Worm (Caenorhabditis elegans) whole organism, L4 larva: ENCODE measurements around the gene frpr-19.

ENCODE experiments used
- F37D6.2 ChIP-seq: sonication (generic microtip); optimal IDR thresholded peaks from 2 replicates; lab custom pipeline; 2016; ENCODE audit warnings: mild to moderate bottlenecking, missing genetic modification characterization, missing compliant biosample characterization
- Y75B8A.6 ChIP-seq: fragments of 200-800 bp; sonication (Bioruptor generic); IDR thresholded peaks from 2 replicates; pipeline ENCODE4 v1.3.6; 2022; ENCODE audit warnings: missing genetic modification reagents, missing genetic modification characterization, missing compliant biosample characterization
- ZK337.2 ChIP-seq: fragments of 200-800 bp; sonication (Bioruptor generic); IDR thresholded peaks from 2 replicates; pipeline ENCODE4 v1.3.6; 2022; ENCODE audit warnings: missing genetic modification reagents, missing genetic modification characterization, missing compliant biosample characterization
- aha-1 ChIP-seq: fragments of 150-350 bp; peaks from one replicate; lab custom pipeline; 2014; ENCODE audit warnings: missing biosample characterization, missing genetic modification characterization
- arid-1 ChIP-seq: fragments of 200-800 bp; sonication (Bioruptor generic); conservative IDR thresholded peaks from 2 replicates; pipeline ENCODE4 v1.3.6; 2022; ENCODE audit warnings: missing genetic modification reagents, missing genetic modification characterization, missing compliant biosample characterization
- ceh-44 ChIP-seq: fragments of 200-800 bp; sonication (Bioruptor generic); IDR thresholded peaks from 2 replicates; pipeline ENCODE4 v1.3.6; 2022; ENCODE audit warnings: missing genetic modification reagents, missing genetic modification characterization, missing compliant biosample characterization
- ces-1 ChIP-seq: fragments of 150-350 bp; sonication (generic microtip); optimal IDR thresholded peaks from 4 replicates; lab custom pipeline; 2014; ENCODE audit warnings: missing biosample characterization, missing genetic modification reagents, missing genetic modification characterization
- ctbp-1 ChIP-seq: fragments of 200-800 bp; sonication (Bioruptor generic); IDR thresholded peaks from 2 replicates; pipeline ENCODE4 v1.3.6; 2022; ENCODE audit warnings: missing genetic modification reagents, missing genetic modification characterization, missing compliant biosample characterization
- daf-12 ChIP-seq: fragments of 150-350 bp; optimal IDR thresholded peaks from 2 replicates; lab custom pipeline; 2014; ENCODE audit warnings: missing biosample characterization, missing genetic modification reagents, missing genetic modification characterization
- daf-8 ChIP-seq: fragments of 200-800 bp; sonication (Bioruptor generic); IDR thresholded peaks from 2 replicates; pipeline ENCODE4 v1.3.6; 2022; ENCODE audit warnings: missing genetic modification characterization, missing compliant biosample characterization
- dmd-6 ChIP-seq: fragments of 200-800 bp; sonication (Bioruptor generic); IDR thresholded peaks from 2 replicates; pipeline ENCODE4 v1.3.6; 2022; ENCODE audit warnings: missing genetic modification reagents, missing genetic modification characterization, missing compliant biosample characterization
- dve-1 ChIP-seq: sonication (generic microtip); optimal IDR thresholded peaks from 2 replicates; lab custom pipeline; 2017; ENCODE audit warnings: antibody characterized with exemption, mild to moderate bottlenecking, missing genetic modification characterization, missing compliant biosample characterization; ENCODE audit not compliant: insufficient read depth
- egl-43 ChIP-seq: fragments of 200-800 bp; sonication (Bioruptor generic); IDR thresholded peaks from 2 replicates; pipeline ENCODE4 v1.3.6; 2022; ENCODE audit warnings: missing genetic modification reagents, missing genetic modification characterization, missing compliant biosample characterization
- fkh-10 ChIP-seq: fragments of 150-350 bp; optimal IDR thresholded peaks from 2 replicates; lab custom pipeline; 2014; ENCODE audit warnings: missing biosample characterization, missing genetic modification reagents, missing genetic modification characterization
- hif-1 ChIP-seq, 2 experiments: sonication (generic microtip); optimal IDR thresholded peaks; 2 replicates each; lab custom pipeline; 2016 to 2017; ENCODE audit warnings: missing compliant biosample characterization in 2 of 2, missing genetic modification characterization in 2 of 2, missing genetic modification reagents in 2 of 2, missing genotype in 2 of 2, mild to moderate bottlenecking in 1 of 2
- hlh-11 ChIP-seq: fragments of 200-800 bp; sonication (Bioruptor generic); optimal IDR thresholded peaks from 2 replicates; lab custom pipeline; 2018; ENCODE audit warnings: mild to moderate bottlenecking, missing genetic modification characterization, missing compliant biosample characterization
- hlh-30 ChIP-seq: sonication (generic microtip); optimal IDR thresholded peaks from 2 replicates; lab custom pipeline; 2017; ENCODE audit warnings: antibody characterized with exemption, mild to moderate bottlenecking, missing genetic modification characterization, missing compliant biosample characterization; ENCODE audit not compliant: insufficient read depth
- hmg-1.1 ChIP-seq: fragments of 200-800 bp; sonication (Bioruptor generic); IDR thresholded peaks from 2 replicates; pipeline ENCODE4 v1.3.6; 2022; ENCODE audit warnings: missing genetic modification reagents, missing genetic modification characterization, missing compliant biosample characterization
- lsy-2 ChIP-seq, 2 experiments: fragments of 150-350 bp in 1 of 2; sonication (generic microtip) in 1 of 2; optimal IDR thresholded peaks; 2 replicates each; lab custom pipeline; 2014 to 2017; ENCODE audit warnings: missing biosample characterization in 2 of 2, missing genetic modification characterization in 2 of 2
- mdl-1 ChIP-seq, 2 experiments: fragments of 150-350 bp in 1 of 2; sonication (generic microtip) in 1 of 2; optimal IDR thresholded peaks; 2 replicates each; lab custom pipeline; 2014 to 2017; ENCODE audit warnings: missing biosample characterization in 2 of 2, missing genetic modification characterization in 2 of 2
- mep-1 ChIP-seq: fragments of 150-350 bp; sonication (generic microtip); optimal IDR thresholded peaks from 3 replicates; lab custom pipeline; 2014; ENCODE audit warnings: missing biosample characterization, missing genetic modification characterization
- mes-2 ChIP-seq: sonication (generic microtip); optimal IDR thresholded peaks from 2 replicates; lab custom pipeline; 2016; ENCODE audit warnings: missing genotype, mild to moderate bottlenecking, missing genetic modification characterization, missing compliant biosample characterization; ENCODE audit not compliant: poor library complexity, severe bottlenecking
- mxl-3 ChIP-seq: fragments of 200-800 bp; sonication (Bioruptor generic); optimal IDR thresholded peaks from 2 replicates; lab custom pipeline; 2018; ENCODE audit warnings: mild to moderate bottlenecking, missing genetic modification characterization, missing compliant biosample characterization
- nhr-102 ChIP-seq: sonication (generic microtip); optimal IDR thresholded peaks from 2 replicates; lab custom pipeline; 2016; ENCODE audit warnings: mild to moderate bottlenecking, missing genetic modification characterization, moderate library complexity, missing compliant biosample characterization
- nhr-11 ChIP-seq: fragments of 150-350 bp; optimal IDR thresholded peaks from 2 replicates; lab custom pipeline; 2014; ENCODE audit warnings: missing biosample characterization, missing genetic modification characterization
- nhr-111 ChIP-seq: fragments of 200-800 bp; sonication (Bioruptor generic); optimal IDR thresholded peaks from 2 replicates; lab custom pipeline; 2018; ENCODE audit warnings: mild to moderate bottlenecking, missing genetic modification characterization, missing compliant biosample characterization
- nhr-48 ChIP-seq: sonication (generic microtip); optimal IDR thresholded peaks from 2 replicates; lab custom pipeline; 2016; ENCODE audit warnings: mild to moderate bottlenecking, missing genetic modification characterization, missing compliant biosample characterization
- nhr-6 ChIP-seq: fragments of 150-350 bp; optimal IDR thresholded peaks from 2 replicates; lab custom pipeline; 2014; ENCODE audit warnings: missing biosample characterization, missing genetic modification characterization
- pha-4 ChIP-seq, 2 experiments: fragments of 150-350 bp in 1 of 2; fragments of 200-800 bp in 1 of 2; sonication (Bioruptor generic) in 1 of 2; IDR thresholded peaks in 1 of 2; optimal IDR thresholded peaks in 1 of 2; 2 replicates each; pipeline versions ENCODE4 v1.3.6 to Lab custom; 2014 to 2022; ENCODE audit warnings: missing genetic modification characterization in 2 of 2, missing genetic modification reagents in 2 of 2, missing biosample characterization in 1 of 2, missing compliant biosample characterization in 1 of 2
- rbr-2 ChIP-seq: sonication (generic microtip); optimal IDR thresholded peaks from 2 replicates; lab custom pipeline; 2016; ENCODE audit warnings: missing genotype, missing genetic modification characterization, missing compliant biosample characterization
- sdz-12 ChIP-seq: fragments of 200-800 bp; sonication (Bioruptor generic); optimal IDR thresholded peaks from 2 replicates; lab custom pipeline; 2018; ENCODE audit warnings: mild to moderate bottlenecking, missing genetic modification characterization, missing compliant biosample characterization
- set-16 ChIP-seq: fragments of 200-800 bp; sonication (Bioruptor generic); IDR thresholded peaks from 2 replicates; pipeline ENCODE4 v1.3.6; 2022; ENCODE audit warnings: missing genetic modification reagents, missing genetic modification characterization, missing compliant biosample characterization
- tag-97 ChIP-seq: fragments of 200-800 bp; sonication (Bioruptor generic); IDR thresholded peaks from 2 replicates; pipeline ENCODE4 v1.3.6; 2022; ENCODE audit warnings: missing genetic modification characterization, missing compliant biosample characterization
- tra-1 ChIP-seq: fragments of 200-800 bp; sonication (Bioruptor generic); IDR thresholded peaks from 2 replicates; pipeline ENCODE4 v1.3.6; 2022; ENCODE audit warnings: missing genetic modification reagents, missing genetic modification characterization, missing compliant biosample characterization
- unc-130 ChIP-seq: sonication (generic microtip); optimal IDR thresholded peaks from 2 replicates; lab custom pipeline; 2016; ENCODE audit warnings: missing genetic modification reagents, missing genetic modification characterization, missing compliant biosample characterization
- unc-62 ChIP-seq, 3 experiments: fragments of 150-350 bp in 1 of 3; sonication (generic microtip); optimal IDR thresholded peaks in 2 of 3; peaks in 1 of 3; 1 replicate in 1 of 3; 2 replicates in 2 of 3; lab custom pipeline; 2014 to 2017; ENCODE audit warnings: missing biosample characterization in 3 of 3, missing genetic modification characterization in 3 of 3, missing genetic modification reagents in 3 of 3, missing genotype in 1 of 3
- zfp-2 ChIP-seq: sonication (generic microtip); optimal IDR thresholded peaks from 2 replicates; lab custom pipeline; 2016; ENCODE audit warnings: mild to moderate bottlenecking, missing genetic modification characterization, missing compliant biosample characterization

frpr-19 gene

DNA sequence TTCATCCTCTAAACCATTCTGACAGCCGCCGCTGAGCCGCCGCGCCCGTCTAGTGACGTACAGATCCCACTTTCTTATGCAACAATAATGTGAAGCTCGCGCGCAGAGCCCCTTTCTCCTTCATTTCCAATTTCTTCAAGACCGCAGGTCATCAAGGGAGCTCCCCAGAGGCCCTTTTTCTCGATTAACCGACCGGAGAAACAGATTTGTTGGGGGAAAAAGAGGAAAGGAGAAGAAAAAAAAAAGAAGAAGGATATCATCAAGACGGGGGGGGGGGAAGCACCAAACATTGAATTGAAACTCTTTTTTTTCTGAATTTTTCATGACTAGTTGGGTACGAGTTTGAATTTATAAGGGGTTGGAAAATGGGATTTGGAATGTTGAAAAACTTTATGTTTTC, 45.9 kb upstream of the frpr-19 start:
- no peak for TF ChIP-seq nhr-48 (tag; lab: Kevin White, UChicago)
- TF ChIP-seq zfp-2: no peak
- TF ChIP-seq rbr-2 (tag; lab: Kevin White, UChicago): no peak
- no peak for TF ChIP-seq aha-1 (tag; lab: Kevin White, UChicago)
- no peak for TF ChIP-seq unc-130 (GFP tag; lab: Kevin White, UChicago)
- no peak for TF ChIP-seq nhr-111 (GFP tag; lab: Kevin White, UChicago)
- 0 out of 2 replicates have a peak, but pooled peaks have one; percentile 29 for TF ChIP-seq ctbp-1 (GFP tag; lab: Robert Waterston, UW)
- TF ChIP-seq ceh-44 (GFP tag; lab: Robert Waterston, UW): no peak
- TF ChIP-seq set-16 (GFP tag; lab: Robert Waterston, UW): peak; percentile 35; the same call in 1 of the 2 replicates
- no peak for TF ChIP-seq fkh-10
- TF ChIP-seq sdz-12 (GFP tag; lab: Kevin White, UChicago): no peak
- TF ChIP-seq, all 104 proteins: peak for 2

DNA sequence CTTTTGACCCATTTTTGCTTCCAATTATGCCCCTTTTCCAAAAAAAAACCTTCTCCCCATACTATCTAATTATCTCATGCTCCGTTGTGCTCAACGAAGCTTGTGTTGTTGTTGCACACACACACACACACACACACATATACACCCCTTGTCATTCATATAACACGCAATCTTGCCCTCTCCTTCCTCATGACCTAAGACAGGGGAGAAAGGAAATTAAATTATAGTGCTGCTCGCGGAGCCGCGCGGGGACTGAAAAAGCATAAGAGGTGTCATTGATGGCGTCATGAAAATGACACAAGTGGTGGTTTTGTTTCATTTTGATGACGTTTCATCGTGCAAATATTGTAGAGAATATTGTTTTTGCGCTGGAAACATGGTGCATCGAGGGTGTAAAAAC, 45.3 kb upstream of the frpr-19 start:
- no peak for TF ChIP-seq unc-130 (GFP tag; lab: Kevin White, UChicago)
- TF ChIP-seq lsy-2 (tag; optimal IDR thresholded peaks at IDR 0.05; lab: Kevin White, UChicago): peak in 1 of 2 experiments; percentile 14
- peak; percentile 36 for TF ChIP-seq hlh-30
- TF ChIP-seq aha-1 (tag; lab: Kevin White, UChicago): peak; percentile 22
- peak; percentile 11 for TF ChIP-seq nhr-11
- no peak for TF ChIP-seq sdz-12 (GFP tag; lab: Kevin White, UChicago)
- peak in 1 of 2 experiments; percentile 97 for TF ChIP-seq unc-62 (GFP tag; optimal IDR thresholded peaks at IDR 0.05 in 1 of 2; lab: Kevin White, UChicago)
- TF ChIP-seq unc-62 (tag; optimal IDR thresholded peaks at IDR 0.05; lab: Kevin White, UChicago): no peak

DNA sequence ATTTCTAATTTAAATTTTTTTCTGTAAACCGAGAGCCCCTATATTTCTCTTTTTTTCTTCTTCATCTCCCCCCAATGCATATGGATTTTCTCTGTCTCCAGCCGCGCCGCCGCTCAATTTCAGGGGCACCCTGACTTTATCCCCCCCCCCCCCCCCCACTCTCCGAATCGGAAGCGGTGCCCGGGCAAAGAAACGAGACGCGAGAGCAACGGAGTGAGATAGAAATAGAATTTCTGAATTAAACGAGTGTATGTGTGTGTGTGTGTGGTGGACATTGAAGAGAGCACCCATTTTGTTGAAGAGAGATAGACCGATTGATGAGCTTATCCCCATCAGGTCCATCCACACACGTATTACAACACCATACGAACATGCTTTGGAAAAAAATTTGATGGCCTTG, 44.3 kb upstream of the frpr-19 start:
- TF ChIP-seq mep-1 (tag; lab: Kevin White, UChicago) (peak; percentile 0), hlh-11 (tag; lab: Kevin White, UChicago) (peak; percentile 17), hmg-1.1 (GFP tag; lab: Robert Waterston, UW) (peak; percentile 43; the same call in 1 of the 2 replicates), tag-97 (GFP tag; lab: Robert Waterston, UW) (no peak), set-16 (GFP tag; lab: Robert Waterston, UW) (peak; percentile 90), dve-1 (tag; lab: Kevin White, UChicago) (no peak), aha-1 (tag; lab: Kevin White, UChicago) (peak; percentile 69), ctbp-1 (GFP tag; lab: Robert Waterston, UW) (peak; percentile 56; the same call in 1 of the 2 replicates), nhr-6 (tag; lab: Kevin White, UChicago) (no peak), pha-4 (GFP tag; IDR thresholded peaks at IDR 0.05; lab: Robert Waterston, UW) (no peak), pha-4 (tag; optimal IDR thresholded peaks at IDR 0.05; lab: Kevin White, UChicago) (no peak)

DNA sequence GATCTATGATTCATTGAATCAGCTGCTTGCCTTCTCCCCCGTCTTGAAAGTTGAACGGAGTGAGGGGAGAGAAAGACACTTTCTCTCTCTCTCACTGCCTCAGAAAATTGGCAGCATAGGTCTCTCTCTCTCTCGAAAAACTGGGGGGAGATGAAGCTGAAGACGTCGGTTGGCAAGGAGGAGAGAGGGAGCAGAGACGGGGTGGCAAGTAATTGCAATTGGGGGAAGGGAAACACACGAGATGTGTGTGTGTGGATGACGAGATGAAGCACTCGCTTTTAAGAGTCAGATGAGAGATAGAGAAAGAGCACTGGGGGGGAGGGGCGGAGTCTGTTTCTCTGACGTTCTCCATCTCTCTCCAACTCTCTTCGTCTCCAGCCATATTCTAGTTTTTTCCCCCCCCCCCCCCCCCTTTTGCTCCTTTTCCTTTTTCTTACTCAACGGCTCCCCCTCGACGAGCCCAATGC, 42.6 kb upstream of the frpr-19 start, which contains the start of gene cmk-1:
TSS of gene cmk-1 (plus strand) at position 417 of the 467 bp plus-strand sequence.
- TF ChIP-seq Y75B8A.6 (GFP tag; lab: Robert Waterston, UW) (0 out of 2 replicates have a peak, but pooled peaks have one; percentile 30), tra-1 (GFP tag; lab: Robert Waterston, UW) (no peak), hif-1 (tag; optimal IDR thresholded peaks at IDR 0.05; lab: Kevin White, UChicago) (peak in 1 of 2 experiments; percentile 45), dmd-6 (GFP tag; lab: Robert Waterston, UW) (peak; percentile 19; the same call in 1 of the 2 replicates), nhr-48 (tag; lab: Kevin White, UChicago) (no peak), mep-1 (tag; lab: Kevin White, UChicago) (peak; percentile 74), egl-43 (GFP tag; lab: Robert Waterston, UW) (peak; percentile 54), fkh-10 (peak; percentile 76), nhr-102 (tag; lab: Kevin White, UChicago) (no peak), daf-12 (tag; lab: Kevin White, UChicago) (no peak), ctbp-1 (GFP tag; lab: Robert Waterston, UW) (peak; percentile 86), ZK337.2 (GFP tag; lab: Robert Waterston, UW) (no peak), set-16 (GFP tag; lab: Robert Waterston, UW) (peak; percentile 87), hlh-11 (tag; lab: Kevin White, UChicago) (peak; percentile 43), nhr-11 (peak; percentile 48), daf-8 (GFP tag; lab: Robert Waterston, UW) (no peak), mes-2 (peak; percentile 11), arid-1 (GFP tag; lab: Robert Waterston, UW) (no peak), rbr-2 (tag; lab: Kevin White, UChicago) (peak; percentile 70), hlh-30 (peak; percentile 69), lsy-2 (tag; optimal IDR thresholded peaks at IDR 0.05; lab: Kevin White, UChicago) (peak in 1 of 2 experiments; percentile 44), unc-62 (GFP tag; optimal IDR thresholded peaks at IDR 0.05 in 1 of 2; lab: Kevin White, UChicago) (no peak), unc-62 (tag; optimal IDR thresholded peaks at IDR 0.05; lab: Kevin White, UChicago) (no peak), mxl-3 (GFP tag; lab: Kevin White, UChicago) (peak; percentile 36), F37D6.2 (tag; lab: Kevin White, UChicago) (peak; percentile 52), hmg-1.1 (GFP tag; lab: Robert Waterston, UW) (peak; percentile 69), ces-1 (peak; percentile 17), mdl-1 (tag; optimal IDR thresholded peaks at IDR 0.05; lab: Kevin White, UChicago) (peak in 1 of 2 experiments; percentile 53), aha-1 (tag; lab: Kevin White, UChicago) (peak; percentile 39)
